Worm (Caenorhabditis elegans): ENCODE results near the gene C28H8.8.

The C28H8.8 gene

DNA sequence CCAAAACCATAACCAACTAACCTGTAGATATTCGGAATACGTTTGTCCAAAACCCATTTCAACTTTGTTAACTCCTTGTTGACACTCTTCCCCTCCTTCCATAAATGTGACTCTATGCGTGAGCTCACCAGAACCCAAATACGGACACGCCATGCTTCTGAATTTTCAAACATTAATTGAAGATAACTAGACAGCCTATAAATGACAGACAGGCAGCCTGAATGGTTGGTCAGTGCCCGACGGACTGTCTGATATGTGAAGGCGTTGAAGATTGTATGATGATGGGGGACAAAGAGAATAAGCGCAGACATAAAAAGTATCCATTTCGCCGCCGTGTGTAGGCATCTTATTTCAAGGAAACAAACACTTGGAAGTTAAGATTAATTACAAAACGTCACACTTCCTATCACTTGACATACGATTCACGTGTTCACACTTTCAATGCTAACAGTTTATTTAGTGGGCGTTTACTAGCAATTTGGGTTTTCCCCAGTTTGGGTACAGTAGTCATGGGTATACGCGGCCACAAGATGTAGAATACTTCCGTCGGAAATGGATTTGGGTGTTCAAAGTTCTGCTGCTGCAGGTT, 31.3 kb upstream of the C28H8.8 start, which contains the start of the genes tdo-2 and C28H8.2 (continued):
- no peak for TF ChIP-seq nhr-41 (GFP tag; IDR thresholded peaks at IDR 0.05)
- peak; percentile 88 for TF ChIP-seq hlh-11 (tag; optimal IDR thresholded peaks at IDR 0.05)
- TF ChIP-seq lin-1 (GFP tag; IDR thresholded peaks at IDR 0.05) = peak; percentile 76; the same call in 1 of the 2 replicates
- TF ChIP-seq snpc-4 (tag; optimal IDR thresholded peaks at IDR 0.05) = no peak
- no peak for TF ChIP-seq mdt-29 (GFP tag; IDR thresholded peaks at IDR 0.05)
- TF ChIP-seq dmd-6 (GFP tag; IDR thresholded peaks at IDR 0.05) = peak; percentile 61

DNA sequence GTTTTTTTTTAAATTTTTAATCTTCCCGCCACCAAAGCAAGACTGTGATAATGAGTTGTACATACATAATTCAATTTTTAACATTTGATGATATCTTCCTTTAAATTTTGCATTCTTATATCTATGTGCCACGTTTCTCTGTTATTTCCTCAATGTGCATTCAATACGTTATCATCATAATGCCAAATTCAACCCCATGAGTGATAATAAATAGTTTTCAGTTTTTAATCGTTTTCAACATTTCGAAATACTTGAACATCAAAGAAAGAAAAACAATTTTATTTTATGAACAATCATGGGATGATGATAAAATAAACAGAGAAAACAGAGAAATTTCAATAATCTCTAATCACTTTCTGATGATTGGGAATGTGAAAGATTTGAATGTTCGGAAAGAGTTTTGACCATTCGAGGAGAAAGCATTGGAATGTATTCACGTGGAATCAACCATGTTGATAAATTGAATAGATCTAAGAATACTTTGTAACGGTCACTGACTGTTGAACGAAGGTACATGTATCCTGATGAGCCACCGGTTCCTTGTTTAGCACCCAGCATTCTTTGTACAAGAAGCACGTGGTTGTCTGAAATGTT, 28.9 kb upstream of the C28H8.8 start:
- TF ChIP-seq mep-1 (tag; optimal IDR thresholded peaks at IDR 0.05) = peak; percentile 86
- peak; percentile 22 for TF ChIP-seq mes-2 (tag; optimal IDR thresholded peaks at IDR 0.05; ENCODE audit: poor library complexity, severe bottlenecking)
- peak in 1 of 2 experiments; percentile 35 for TF ChIP-seq lsy-2 (tag; optimal IDR thresholded peaks at IDR 0.05)
- TF ChIP-seq dmd-6 (GFP tag; IDR thresholded peaks at IDR 0.05) = peak; percentile 13; the same call in 1 of the 2 replicates
- TF ChIP-seq lim-7 (GFP tag; IDR thresholded peaks at IDR 0.05) = no peak
- peak; percentile 11 for TF ChIP-seq nhr-10 (tag; optimal IDR thresholded peaks at IDR 0.05)
- no peak for TF ChIP-seq nhr-76 (tag; optimal IDR thresholded peaks at IDR 0.05)
- no peak for TF ChIP-seq mdt-29 (GFP tag; IDR thresholded peaks at IDR 0.05)
- TF ChIP-seq lin-13 (GFP tag; optimal IDR thresholded peaks at IDR 0.05) = peak; percentile 58
- no peak for TF ChIP-seq unc-130 (GFP tag; optimal IDR thresholded peaks at IDR 0.05)
- TF ChIP-seq nhr-42 (GFP tag; IDR thresholded peaks at IDR 0.05) = 0 out of 2 replicates have a peak, but pooled peaks have one; percentile 39
- peak; percentile 88 for TF ChIP-seq pqm-1 (tag; optimal IDR thresholded peaks at IDR 0.05)
- TF ChIP-seq mdl-1 (tag; optimal IDR thresholded peaks at IDR 0.05) = peak in 1 of 2 experiments; percentile 24
- peak; percentile 63 for TF ChIP-seq ama-1 (optimal IDR thresholded peaks at IDR 0.05)
- peak; percentile 33; the same call in 1 of the 2 replicates for TF ChIP-seq ceh-20 (GFP tag; IDR thresholded peaks at IDR 0.05)
- no peak for TF ChIP-seq daf-12 (tag; optimal IDR thresholded peaks at IDR 0.05)
- no peak for TF ChIP-seq unc-39 (tag; optimal IDR thresholded peaks at IDR 0.05)
- TF ChIP-seq lin-39 (tag; optimal IDR thresholded peaks at IDR 0.05) = no peak
- TF ChIP-seq duxl-1 (tag; optimal IDR thresholded peaks at IDR 0.05; ENCODE audit: poor library complexity) = peak; percentile 24
- peak; percentile 62 for TF ChIP-seq nhr-102 (tag; optimal IDR thresholded peaks at IDR 0.05)
- TF ChIP-seq Y5F2A.4 (GFP tag; optimal IDR thresholded peaks at IDR 0.05) = no peak
- TF ChIP-seq spr-1 (tag; optimal IDR thresholded peaks at IDR 0.05) = no peak
- peak in 1 of 2 experiments; percentile 84 for TF ChIP-seq unc-62 (GFP tag; optimal IDR thresholded peaks at IDR 0.05 in 1 of 2)
- TF ChIP-seq unc-62 (tag; optimal IDR thresholded peaks at IDR 0.05) = no peak
- peak; percentile 62 for TF ChIP-seq zip-2 (tag; optimal IDR thresholded peaks at IDR 0.05)
- peak; percentile 78 for TF ChIP-seq php-3 (GFP tag; IDR thresholded peaks at IDR 0.05)
- TF ChIP-seq nhr-77 (tag; optimal IDR thresholded peaks at IDR 0.05) = peak; percentile 88
- TF ChIP-seq egl-27 (tag; optimal IDR thresholded peaks at IDR 0.05) = no peak
- peak; percentile 38 for TF ChIP-seq T20F7.1 (GFP tag; optimal IDR thresholded peaks at IDR 0.05)
- TF ChIP-seq hlh-11 (tag; optimal IDR thresholded peaks at IDR 0.05) = peak; percentile 58
- no peak for TF ChIP-seq nhr-237 (tag; optimal IDR thresholded peaks at IDR 0.05)
- TF ChIP-seq aha-1 (tag) = peak; percentile 90
- no peak for TF ChIP-seq daf-16 (GFP tag; optimal IDR thresholded peaks at IDR 0.05)
- peak; percentile 96 for TF ChIP-seq daf-16 (tag; optimal IDR thresholded peaks at IDR 0.05)
- TF ChIP-seq mxl-3 (GFP tag; optimal IDR thresholded peaks at IDR 0.05) = peak; percentile 31
- TF ChIP-seq dve-1 (tag; optimal IDR thresholded peaks at IDR 0.05; ENCODE audit: insufficient read depth) = peak; percentile 97
- TF ChIP-seq nhr-28 (tag; optimal IDR thresholded peaks at IDR 0.05) = peak; percentile 64
- TF ChIP-seq lin-38 (GFP tag; IDR thresholded peaks at IDR 0.05) = peak; percentile 28; the same call in 1 of the 2 replicates
- peak; percentile 72 for TF ChIP-seq hlh-30 (tag; optimal IDR thresholded peaks at IDR 0.05; ENCODE audit: insufficient read depth)
